Fruit fly (Drosophila melanogaster): ENCODE results near the gene CG4995.

Gene CG4995

DNA sequence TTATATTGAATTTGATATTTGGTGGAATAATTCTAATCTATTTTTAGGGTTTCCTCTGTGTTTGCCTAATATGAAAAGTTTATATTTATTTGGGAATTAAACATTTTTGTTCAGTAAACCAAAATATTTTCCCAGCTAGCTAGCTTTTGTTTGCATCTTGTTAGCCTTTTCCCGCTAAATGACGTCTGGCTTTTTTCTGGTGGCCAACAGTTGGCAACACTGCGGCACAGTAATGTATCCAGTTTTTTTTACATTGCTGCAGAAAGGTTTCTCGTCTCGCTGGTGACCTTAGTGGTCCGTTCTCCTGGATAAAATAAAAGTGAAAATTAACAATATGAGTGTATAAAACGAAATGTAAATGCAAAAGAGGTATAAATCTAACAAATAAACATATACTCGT, 42.0 kb downstream of the CG4995 start, which contains the start of gene lft (continued):
- TF ChIP-seq Fer2 (tag; optimal IDR thresholded peaks at IDR 0.05) (no peak), CG15011 (GFP tag; optimal IDR thresholded peaks at IDR 0.05) (no peak), CG10979 (tag; optimal IDR thresholded peaks at IDR 0.05) (no peak), NFAT (GFP tag; IDR thresholded peaks at IDR 0.05) (no peak), CG7372 (GFP tag; IDR thresholded peaks at IDR 0.05) (no peak), cg (GFP tag; optimal IDR thresholded peaks at IDR 0.05) (no peak), lov (optimal IDR thresholded peaks at IDR 0.05) (no peak), lov (GFP tag; IDR thresholded peaks at IDR 0.05) (no peak), CG15514 (GFP tag; optimal IDR thresholded peaks at IDR 0.05) (peak; percentile 5), wdn (GFP tag; IDR thresholded peaks at IDR 0.05) (no peak), D19A (tag; optimal IDR thresholded peaks at IDR 0.05) (no peak), MESR4 (GFP tag; optimal IDR thresholded peaks at IDR 0.05) (peak; percentile 52), Bdp1 (GFP tag; optimal IDR thresholded peaks at IDR 0.05) (no peak), CG12236 (GFP tag; optimal IDR thresholded peaks at IDR 0.05) (no peak), hkb (optimal IDR thresholded peaks at IDR 0.05) (no peak), hkb (GFP tag; IDR thresholded peaks at IDR 0.05) (no peak), Nf-YC (tag; optimal IDR thresholded peaks at IDR 0.05) (peak; percentile 3), amos (GFP tag; IDR thresholded peaks at IDR 0.05; ENCODE audit: partially characterized antibody) (no peak), stc (GFP tag; IDR thresholded peaks at IDR 0.05) (no peak), ranshi (GFP tag; IDR thresholded peaks at IDR 0.05) (no peak), gce (GFP tag; IDR thresholded peaks at IDR 0.05) (no peak), CG4617 (GFP tag; optimal IDR thresholded peaks at IDR 0.05; ENCODE audit: borderline replicate concordance) (peak; percentile 8), CG3407 (GFP tag; optimal IDR thresholded peaks at IDR 0.05) (no peak), CG11085 (GFP tag; IDR thresholded peaks at IDR 0.05) (no peak), CG9932 (GFP tag; IDR thresholded peaks at IDR 0.05) (no peak), slou (GFP tag; optimal IDR thresholded peaks at IDR 0.05) (no peak), CG30020 (tag; optimal IDR thresholded peaks at IDR 0.05) (peak; percentile 80), fd96Cb (tag; optimal IDR thresholded peaks at IDR 0.05) (no peak), Stat92E (GFP tag; optimal IDR thresholded peaks at IDR 0.05) (no peak), ase (GFP tag; IDR thresholded peaks at IDR 0.05) (no peak), CG2199 (GFP tag; IDR thresholded peaks at IDR 0.05) (0 out of 3 replicates have a peak, but pooled peaks have one; percentile 45), CG10366 (GFP tag; IDR thresholded peaks at IDR 0.05) (no peak), lbe (GFP tag; optimal IDR thresholded peaks at IDR 0.05) (no peak), CG11695 (GFP tag; IDR thresholded peaks at IDR 0.05) (no peak), ssp (GFP tag; IDR thresholded peaks at IDR 0.05) (no peak), tin (GFP tag; optimal IDR thresholded peaks at IDR 0.05) (no peak), peb (GFP tag; IDR thresholded peaks at IDR 0.05) (no peak), Atf-2 (GFP tag; optimal IDR thresholded peaks at IDR 0.05) (no peak), zf30C (GFP tag; optimal IDR thresholded peaks at IDR 0.05) (no peak), CG4424 (GFP tag; optimal IDR thresholded peaks at IDR 0.05) (no peak), chn (GFP tag; optimal IDR thresholded peaks at IDR 0.05) (no peak), twi (tag; optimal IDR thresholded peaks at IDR 0.05) (no peak), row (GFP tag; IDR thresholded peaks at IDR 0.05) (peak; percentile 55; the same call in 2 of the 3 replicates), wek (GFP tag; optimal IDR thresholded peaks at IDR 0.05) (no peak), CG15073 (GFP tag; optimal IDR thresholded peaks at IDR 0.05) (no peak), otp (GFP tag; IDR thresholded peaks at IDR 0.05) (no peak), vfl (GFP tag; optimal IDR thresholded peaks at IDR 0.05) (no peak), Dip2 (GFP tag; IDR thresholded peaks at IDR 0.05) (no peak), CG2202 (tag; optimal IDR thresholded peaks at IDR 0.05) (no peak), Dek (tag; optimal IDR thresholded peaks at IDR 0.05) (no peak), Gug (GFP tag; IDR thresholded peaks at IDR 0.05) (no peak), Tbp (GFP tag; optimal IDR thresholded peaks at IDR 0.05) (no peak), sens-2 (GFP tag; IDR thresholded peaks at IDR 0.05) (no peak), CG11247 (GFP tag; IDR thresholded peaks at IDR 0.05) (no peak)
